Worm (Caenorhabditis elegans): ENCODE measurements around the gene F40G12.11.

ce11 chrV:14328806-14329205 lies 42.8 kb downstream of the F40G12.11 start, which contains the start of gene pepm-1:
- TF ChIP-seq dpl-1 (GFP tag; optimal IDR thresholded peaks at IDR 0.05) = no peak
- no peak for TF ChIP-seq unc-62 (GFP tag; optimal IDR thresholded peaks at IDR 0.05)
- TF ChIP-seq ama-1 (optimal IDR thresholded peaks at IDR 0.05) = no peak
- no peak for TF ChIP-seq ama-1 (GFP tag; optimal IDR thresholded peaks at IDR 0.05)
- no peak for TF ChIP-seq F22D6.2 (tag; optimal IDR thresholded peaks at IDR 0.05)
- no peak for TF ChIP-seq nfya-1 (tag; optimal IDR thresholded peaks at IDR 0.05; ENCODE audit: borderline replicate concordance, insufficient read depth)
- TF ChIP-seq Y95B8A.8 (GFP tag; IDR thresholded peaks at IDR 0.05) = no peak
- no peak for TF ChIP-seq Y56A3A.18 (GFP tag; IDR thresholded peaks at IDR 0.05)
- TF ChIP-seq F33H1.4 (GFP tag; IDR thresholded peaks at IDR 0.05) = no peak
- no peak for TF ChIP-seq him-1 (tag; optimal IDR thresholded peaks at IDR 0.05)
- TF ChIP-seq F49E8.2 (tag; optimal IDR thresholded peaks at IDR 0.05; ENCODE audit: insufficient read depth) = no peak
- no peak for TF ChIP-seq aptf-3 (GFP tag; IDR thresholded peaks at IDR 0.05)
- no peak for TF ChIP-seq B0019.2 (GFP tag; conservative IDR thresholded peaks at IDR 0.05)
- no peak for TF ChIP-seq ceh-79 (tag; optimal IDR thresholded peaks at IDR 0.05)
